Worm (Caenorhabditis elegans) whole organism, L4 larva: ENCODE results near the gene aly-2.

Experiments used
- fos-1 ChIP-seq: fragments of 150-350 bp; optimal IDR thresholded peaks from 2 replicates; lab custom pipeline; 2014; ENCODE audit warnings: missing biosample characterization, missing genetic modification characterization
- lin-13 ChIP-seq: fragments of 150-350 bp; optimal IDR thresholded peaks from 2 replicates; lab custom pipeline; 2014; ENCODE audit warnings: missing biosample characterization, missing genetic modification reagents, missing genetic modification characterization
- nhr-76 ChIP-seq: fragments of 150-350 bp; optimal IDR thresholded peaks from 2 replicates; lab custom pipeline; 2014; ENCODE audit warnings: missing biosample characterization, missing genetic modification characterization
- snpc-4 ChIP-seq: fragments of 150-350 bp; optimal IDR thresholded peaks from 2 replicates; lab custom pipeline; 2014; ENCODE audit warnings: missing biosample characterization, missing genetic modification characterization
- zag-1 ChIP-seq: fragments of 150-350 bp; optimal IDR thresholded peaks from 2 replicates; lab custom pipeline; 2014; ENCODE audit warnings: missing biosample characterization, missing genetic modification characterization

- no peak for TF ChIP-seq snpc-4 (tag; lab: Kevin White, UChicago)
- TF ChIP-seq fos-1, result no peak
- TF ChIP-seq zag-1 (tag; lab: Kevin White, UChicago), result no peak
- peak; percentile 23 for TF ChIP-seq lin-13 (GFP tag; lab: Kevin White, UChicago)
- TF ChIP-seq nhr-76 (tag; lab: Kevin White, UChicago), result no peak
These were observed 49.5 kb downstream of the aly-2 start for ce11 chrIV:9196755-9197154.
